Worm (Caenorhabditis elegans) whole organism, L1 larva: ENCODE results near the gene srz-63.

Experiments used
- ceh-82 ChIP-seq, 3 experiments: fragments of 150-350 bp in 1 of 3; sonication (generic microtip) in 2 of 3; optimal IDR thresholded peaks; 2 replicates each; lab custom pipeline; 2014 to 2017; ENCODE audit warnings: missing biosample characterization in 3 of 3, missing genetic modification characterization in 3 of 3
- ces-1 ChIP-seq: fragments of 150-350 bp; optimal IDR thresholded peaks from 2 replicates; lab custom pipeline; 2014; ENCODE audit warnings: missing biosample characterization, missing genetic modification reagents, missing genetic modification characterization
- nhr-84 ChIP-seq: sonication (generic microtip); optimal IDR thresholded peaks from 2 replicates; lab custom pipeline; 2017; ENCODE audit warnings: missing biosample characterization, missing genetic modification characterization
- snpc-4 ChIP-seq: fragments of 150-350 bp; optimal IDR thresholded peaks from 2 replicates; lab custom pipeline; 2014; ENCODE audit warnings: missing biosample characterization, missing genetic modification characterization
- snu-23 ChIP-seq: sonication (generic microtip); optimal IDR thresholded peaks from 2 replicates; lab custom pipeline; 2016; ENCODE audit warnings: missing genetic modification characterization, missing compliant biosample characterization

DNA sequence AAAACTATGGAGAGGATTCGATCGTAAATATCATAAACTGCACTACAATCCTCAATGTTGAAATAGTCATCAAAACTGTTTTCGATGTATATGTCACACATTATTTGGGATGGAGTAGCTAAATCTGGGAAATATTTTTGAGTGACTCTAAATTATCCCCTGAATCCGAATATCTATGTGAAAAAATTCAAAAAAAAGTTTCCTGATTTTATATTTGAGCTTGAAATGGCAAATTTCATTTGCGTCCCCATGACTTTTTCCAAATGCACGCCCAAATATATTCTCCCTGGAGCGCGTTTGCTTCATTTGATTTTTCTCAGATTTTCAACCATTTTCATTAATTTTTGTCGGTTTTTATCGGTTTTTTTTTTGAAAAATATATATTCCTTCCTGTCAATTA lies 14.7 kb downstream of the srz-63 start, which contains the start of gene srz-64:
- TF ChIP-seq ces-1 (GFP tag; lab: Kevin White, UChicago) = no peak
- no peak for TF ChIP-seq snpc-4 (tag; lab: Kevin White, UChicago)
- TF ChIP-seq snu-23 (GFP tag; lab: Kevin White, UChicago) = no peak
- TF ChIP-seq nhr-84 (tag; lab: Kevin White, UChicago) = no peak
- TF ChIP-seq ceh-82 (tag; optimal IDR thresholded peaks at IDR 0.05; lab: Kevin White, UChicago) = no peak
